Fruit fly (Drosophila melanogaster) whole organism, prepupa: ENCODE results near the gene Ldh.

Experiments used
- Blimp-1 ChIP-seq: fragments of 200-800 bp; sonication (Bioruptor generic); optimal IDR thresholded peaks from 3 replicates; lab custom pipeline; 2017; ENCODE audit warnings: missing biosample characterization, missing genetic modification characterization, mild to moderate bottlenecking, moderate library complexity, missing genetic modification reagents
- CG10631 ChIP-seq: fragments of 200-800 bp; sonication (Bioruptor generic); optimal IDR thresholded peaks from 2 replicates; lab custom pipeline; 2016; ENCODE audit warnings: missing biosample characterization, missing genetic modification characterization
- CG11294 ChIP-seq: fragments of 200-800 bp; sonication (Bioruptor generic); IDR thresholded peaks from 2 replicates; pipeline ENCODE4 v1.3.6; 2022; ENCODE audit warnings: missing biosample characterization, missing genetic modification characterization
- CG11762 ChIP-seq: fragments of 200-800 bp; sonication (Bioruptor generic); optimal IDR thresholded peaks from 3 replicates; lab custom pipeline; 2016; ENCODE audit warnings: missing biosample characterization, missing genetic modification characterization; ENCODE audit not compliant: insufficient read depth
- CG11902 ChIP-seq: fragments of 200-800 bp; sonication (Bioruptor generic); optimal IDR thresholded peaks from 3 replicates; lab custom pipeline; 2016; ENCODE audit warnings: missing biosample characterization, missing genetic modification characterization
- CG1621 ChIP-seq: fragments of 200-800 bp; sonication (Bioruptor generic); optimal IDR thresholded peaks from 3 replicates; lab custom pipeline; 2018; ENCODE audit warnings: missing biosample characterization, mild to moderate bottlenecking, missing genetic modification characterization
- CG3032 ChIP-seq: fragments of 200-800 bp; optimal IDR thresholded peaks from 2 replicates; lab custom pipeline; 2019; ENCODE audit warnings: missing biosample characterization, mild to moderate bottlenecking, missing genetic modification characterization, moderate library complexity
- CG3919 ChIP-seq: fragments of 200-800 bp; sonication (Bioruptor generic); optimal IDR thresholded peaks from 3 replicates; lab custom pipeline; 2016; ENCODE audit warnings: missing biosample characterization, missing genetic modification characterization
- CG6163 ChIP-seq: fragments of 200-800 bp; sonication (Bioruptor generic); IDR thresholded peaks from 3 replicates; pipeline ENCODE4 v1.3.6; 2022; ENCODE audit warnings: missing biosample characterization, missing genetic modification characterization
- CG6276 ChIP-seq: fragments of 200-800 bp; sonication (Bioruptor generic); optimal IDR thresholded peaks from 2 replicates; lab custom pipeline; 2017; ENCODE audit warnings: missing biosample characterization, mild to moderate bottlenecking, missing genetic modification characterization
- CG6792 ChIP-seq: fragments of 200-800 bp; sonication (Bioruptor generic); optimal IDR thresholded peaks from 3 replicates; lab custom pipeline; 2016; ENCODE audit warnings: missing biosample characterization, missing genetic modification characterization
- CG6808 ChIP-seq: fragments of 200-800 bp; sonication (Bioruptor generic); optimal IDR thresholded peaks from 3 replicates; lab custom pipeline; 2017; ENCODE audit warnings: missing biosample characterization, missing genetic modification characterization, mild to moderate bottlenecking, moderate library complexity, missing genetic modification reagents
- CG6854 ChIP-seq: fragments of 200-800 bp; sonication (Bioruptor generic); optimal IDR thresholded peaks from 2 replicates; lab custom pipeline; 2017; ENCODE audit warnings: missing biosample characterization, mild to moderate bottlenecking, missing genetic modification characterization
- CG7368 ChIP-seq: fragments of 200-800 bp; sonication (Bioruptor generic); optimal IDR thresholded peaks from 3 replicates; lab custom pipeline; 2016; ENCODE audit warnings: missing biosample characterization, missing genetic modification characterization
- CG8119 ChIP-seq: fragments of 200-800 bp; sonication (Bioruptor generic); IDR thresholded peaks from 3 replicates; pipeline ENCODE4 v1.3.6; 2022; ENCODE audit warnings: missing biosample characterization, missing genetic modification characterization
- CG8319 ChIP-seq: fragments of 200-800 bp; sonication (Bioruptor generic); optimal IDR thresholded peaks from 3 replicates; lab custom pipeline; 2016; ENCODE audit warnings: missing biosample characterization, missing genetic modification characterization
- CG8632 ChIP-seq: fragments of 200-800 bp; sonication (Bioruptor generic); optimal IDR thresholded peaks from 3 replicates; lab custom pipeline; 2016; ENCODE audit warnings: missing biosample characterization, missing genetic modification characterization
- Eip75B ChIP-seq: fragments of 200-800 bp; sonication (Bioruptor generic); optimal IDR thresholded peaks from 3 replicates; lab custom pipeline; 2016; ENCODE audit warnings: missing biosample characterization, missing genetic modification characterization
- Eip78C ChIP-seq: fragments of 200-800 bp; sonication (Bioruptor generic); peaks from one replicate; lab custom pipeline; 2016; ENCODE audit warnings: missing biosample characterization, missing genetic modification characterization
- Eip93F ChIP-seq: fragments of 200-800 bp; sonication (Bioruptor generic); optimal IDR thresholded peaks from 2 replicates; lab custom pipeline; 2016; ENCODE audit warnings: missing biosample characterization, mild to moderate bottlenecking, missing genetic modification characterization
- Ets96B ChIP-seq: fragments of 200-800 bp; optimal IDR thresholded peaks from 2 replicates; lab custom pipeline; 2019; ENCODE audit warnings: missing biosample characterization, mild to moderate bottlenecking, missing genetic modification characterization, moderate library complexity
- Gug ChIP-seq: fragments of 200-800 bp; sonication (Bioruptor generic); IDR thresholded peaks from 2 replicates; pipeline ENCODE4 v1.3.6; 2022; ENCODE audit warnings: missing biosample characterization, missing genetic modification characterization
- Hr38 ChIP-seq: sonication (Bioruptor generic); optimal IDR thresholded peaks from 2 replicates; lab custom pipeline; 2016; ENCODE audit warnings: missing biosample characterization, missing genetic modification characterization
- Lpt ChIP-seq: fragments of 200-800 bp; sonication (Bioruptor generic); optimal IDR thresholded peaks from 3 replicates; lab custom pipeline; 2016; ENCODE audit warnings: missing biosample characterization, missing genetic modification characterization
- Met ChIP-seq: fragments of 200-800 bp; sonication (Bioruptor generic); optimal IDR thresholded peaks from 3 replicates; lab custom pipeline; 2016; ENCODE audit warnings: missing biosample characterization, missing genetic modification characterization
- OdsH ChIP-seq: fragments of 200-800 bp; sonication (Bioruptor generic); optimal IDR thresholded peaks from 3 replicates; lab custom pipeline; 2016; ENCODE audit warnings: missing biosample characterization, missing genetic modification characterization
- Smox ChIP-seq: fragments of 200-800 bp; sonication (Bioruptor generic); optimal IDR thresholded peaks from 3 replicates; lab custom pipeline; 2016; ENCODE audit warnings: missing biosample characterization, missing genetic modification characterization
- Sox102F ChIP-seq: fragments of 200-800 bp; sonication (Bioruptor generic); optimal IDR thresholded peaks from 2 replicates; lab custom pipeline; 2016; ENCODE audit warnings: missing biosample characterization, mild to moderate bottlenecking, missing genetic modification characterization
- Sox15 ChIP-seq: fragments of 200-800 bp; sonication (Bioruptor generic); optimal IDR thresholded peaks from 3 replicates; lab custom pipeline; 2016; ENCODE audit warnings: missing biosample characterization, missing genetic modification characterization
- achi ChIP-seq: fragments of 200-800 bp; sonication (Bioruptor generic); optimal IDR thresholded peaks from 3 replicates; lab custom pipeline; 2016; ENCODE audit warnings: missing biosample characterization, missing genetic modification characterization
- acj6 ChIP-seq: fragments of 200-800 bp; sonication (Bioruptor generic); optimal IDR thresholded peaks from 3 replicates; lab custom pipeline; 2016; ENCODE audit warnings: missing biosample characterization, missing genetic modification characterization
- cyc ChIP-seq: fragments of 200-800 bp; sonication (Bioruptor generic); optimal IDR thresholded peaks from 3 replicates; lab custom pipeline; 2016; ENCODE audit warnings: missing biosample characterization, missing genetic modification characterization
- dac ChIP-seq: fragments of 200-800 bp; sonication (Bioruptor generic); optimal IDR thresholded peaks from 2 replicates; lab custom pipeline; 2017; ENCODE audit warnings: missing biosample characterization, mild to moderate bottlenecking, missing genetic modification characterization
- dsx ChIP-seq: fragments of 200-800 bp; optimal IDR thresholded peaks from 3 replicates; lab custom pipeline; 2019; ENCODE audit warnings: missing biosample characterization, mild to moderate bottlenecking, missing genetic modification characterization, moderate library complexity; ENCODE audit not compliant: poor library complexity, severe bottlenecking
- esn ChIP-seq: fragments of 200-800 bp; sonication (Bioruptor generic); optimal IDR thresholded peaks from 2 replicates; lab custom pipeline; 2016; ENCODE audit warnings: missing biosample characterization, mild to moderate bottlenecking, missing genetic modification characterization, moderate library complexity
- fd59A ChIP-seq: fragments of 200-800 bp; sonication (Bioruptor generic); optimal IDR thresholded peaks from 2 replicates; lab custom pipeline; 2017; ENCODE audit warnings: missing biosample characterization, mild to moderate bottlenecking, missing genetic modification characterization, missing genetic modification reagents
- fd85E ChIP-seq: fragments of 200-800 bp; sonication (Bioruptor generic); optimal IDR thresholded peaks from 3 replicates; lab custom pipeline; 2016; ENCODE audit warnings: missing biosample characterization, missing genetic modification characterization
- fkh ChIP-seq: fragments of 200-800 bp; sonication (Bioruptor generic); optimal IDR thresholded peaks from 3 replicates; lab custom pipeline; 2017; ENCODE audit warnings: missing biosample characterization, mild to moderate bottlenecking, missing genetic modification characterization, moderate library complexity
- lz ChIP-seq: fragments of 200-800 bp; sonication (Bioruptor generic); optimal IDR thresholded peaks from 3 replicates; lab custom pipeline; 2016; ENCODE audit warnings: missing biosample characterization, missing genetic modification characterization
- net ChIP-seq: fragments of 200-800 bp; sonication (Bioruptor generic); optimal IDR thresholded peaks from 3 replicates; lab custom pipeline; 2016; ENCODE audit warnings: missing biosample characterization, missing genetic modification characterization
- salr ChIP-seq, 2 experiments: fragments of 200-800 bp; sonication (Bioruptor generic); optimal IDR thresholded peaks; 3 replicates each; lab custom pipeline; 2016 to 2018; ENCODE audit warnings: missing biosample characterization in 2 of 2, missing genetic modification characterization in 2 of 2, mild to moderate bottlenecking in 1 of 2
- spab ChIP-seq: fragments of 200-800 bp; sonication (Bioruptor generic); optimal IDR thresholded peaks from 2 replicates; lab custom pipeline; 2017; ENCODE audit warnings: missing biosample characterization, mild to moderate bottlenecking, missing genetic modification characterization, missing genetic modification reagents
- ss ChIP-seq, 2 experiments: fragments of 200-800 bp; sonication (Bioruptor generic); optimal IDR thresholded peaks; 2 replicates in 1 of 2; 3 replicates in 1 of 2; lab custom pipeline; 2017 to 2018; ENCODE audit warnings: mild to moderate bottlenecking in 2 of 2, missing biosample characterization in 2 of 2, missing genetic modification characterization in 2 of 2, moderate library complexity in 1 of 2
- svp ChIP-seq: fragments of 200-800 bp; sonication (Bioruptor generic); peaks from one replicate; lab custom pipeline; 2016; ENCODE audit warnings: missing biosample characterization, missing genetic modification characterization
- vri ChIP-seq: fragments of 200-800 bp; sonication (Bioruptor generic); optimal IDR thresholded peaks from 3 replicates; lab custom pipeline; 2016; ENCODE audit warnings: missing biosample characterization, mild to moderate bottlenecking, missing genetic modification characterization

Ldh gene

dm6 chr3L:6266321-6266720 lies 3.8 kb upstream of the Ldh start (continued):
- TF ChIP-seq Lpt (GFP tag; lab: Kevin White, UChicago) = peak; percentile 76
- TF ChIP-seq CG10631 (GFP tag; lab: Kevin White, UChicago) = peak; percentile 88
- TF ChIP-seq CG6163 = peak; percentile 88
- TF ChIP-seq CG8119 (GFP tag; lab: Robert Waterston, UW) = peak; percentile 80
- peak; percentile 50 for TF ChIP-seq Sox15 (GFP tag; lab: Kevin White, UChicago)
- no peak for TF ChIP-seq fd85E (GFP tag; lab: Kevin White, UChicago)
- peak; percentile 59 for TF ChIP-seq fd59A
- TF ChIP-seq salr (GFP tag; optimal IDR thresholded peaks at IDR 0.05; lab: Kevin White, UChicago) = peak; percentile 18 to 75
- TF ChIP-seq dac = peak; percentile 26
- TF ChIP-seq dsx = peak; percentile 77
- peak; percentile 81 for TF ChIP-seq Eip75B
- TF ChIP-seq Blimp-1 (GFP tag; lab: Kevin White, UChicago) = peak; percentile 17
- peak; percentile 54 for TF ChIP-seq Smox (GFP tag; lab: Kevin White, UChicago)
- TF ChIP-seq OdsH (GFP tag; lab: Kevin White, UChicago) = peak; percentile 82
- peak; percentile 74 for TF ChIP-seq CG6792 (GFP tag; lab: Kevin White, UChicago)
- TF ChIP-seq fkh (GFP tag; lab: Kevin White, UChicago) = no peak
- TF ChIP-seq lz (GFP tag; lab: Kevin White, UChicago) = peak; percentile 51
- TF ChIP-seq spab (GFP tag; lab: Kevin White, UChicago) = peak; percentile 31
- peak; percentile 82 for TF ChIP-seq acj6 (GFP tag; lab: Kevin White, UChicago)
- peak; percentile 98 for TF ChIP-seq Eip78C (GFP tag; lab: Kevin White, UChicago)
- peak; percentile 54 for TF ChIP-seq CG1621 (tag; lab: Kevin White, UChicago)
- TF ChIP-seq cyc (GFP tag; lab: Kevin White, UChicago) = peak; percentile 56
- TF ChIP-seq achi (GFP tag; lab: Kevin White, UChicago) = peak; percentile 83
- TF ChIP-seq CG11762 (GFP tag; lab: Kevin White, UChicago) = peak; percentile 65
- TF ChIP-seq Hr38 (GFP tag; lab: Kevin White, UChicago) = no peak
- TF ChIP-seq CG11902 (GFP tag; lab: Kevin White, UChicago) = peak; percentile 15
- TF ChIP-seq vri (GFP tag; lab: Kevin White, UChicago) = peak; percentile 49
- TF ChIP-seq CG8632 = peak; percentile 73
- TF ChIP-seq CG3032 = peak; percentile 78

dm6 chr3L:6263896-6264841 lies 1.7 kb upstream of the Ldh start:
- TF ChIP-seq CG1621 (tag; lab: Kevin White, UChicago) (no peak), dsx (peak; percentile 21), Lpt (GFP tag; lab: Kevin White, UChicago) (no peak), salr (GFP tag; optimal IDR thresholded peaks at IDR 0.05; lab: Kevin White, UChicago) (no peak), CG3919 (GFP tag; lab: Kevin White, UChicago) (peak; percentile 30), CG11902 (GFP tag; lab: Kevin White, UChicago) (no peak), CG8319 (no peak), vri (GFP tag; lab: Kevin White, UChicago) (no peak), CG6854 (GFP tag; lab: Kevin White, UChicago) (peak; percentile 16), Smox (GFP tag; lab: Kevin White, UChicago) (peak; percentile 37), CG6808 (GFP tag; lab: Kevin White, UChicago) (no peak), CG7368 (no peak), net (peak; percentile 12), fkh (GFP tag; lab: Kevin White, UChicago) (no peak), Sox102F (GFP tag; lab: Kevin White, UChicago) (peak; percentile 15), spab (GFP tag; lab: Kevin White, UChicago) (no peak), ss (GFP tag; optimal IDR thresholded peaks at IDR 0.05; lab: Kevin White, UChicago) (peak in 1 of 2 experiments; percentile 16), CG6276 (GFP tag; lab: Kevin White, UChicago) (no peak), Eip78C (GFP tag; lab: Kevin White, UChicago) (peak; percentile 38), CG3032 (peak; percentile 4), CG11294 (GFP tag; lab: Robert Waterston, UW) (no peak), esn (GFP tag; lab: Kevin White, UChicago) (peak; percentile 58), Met (GFP tag; lab: Kevin White, UChicago) (peak; percentile 66), Ets96B (tag; lab: Kevin White, UChicago) (no peak), svp (GFP tag; lab: Kevin White, UChicago) (peak; percentile 68), Gug (GFP tag; lab: Robert Waterston, UW) (no peak), Eip93F (GFP tag; lab: Kevin White, UChicago) (no peak), CG8119 (GFP tag; lab: Robert Waterston, UW) (no peak), cyc (GFP tag; lab: Kevin White, UChicago) (peak; percentile 57), lz (GFP tag; lab: Kevin White, UChicago) (peak; percentile 61), fd59A (no peak), acj6 (GFP tag; lab: Kevin White, UChicago) (peak; percentile 5)
